Worm (Caenorhabditis elegans): ENCODE measurements around the gene K04C2.5.

DNA sequence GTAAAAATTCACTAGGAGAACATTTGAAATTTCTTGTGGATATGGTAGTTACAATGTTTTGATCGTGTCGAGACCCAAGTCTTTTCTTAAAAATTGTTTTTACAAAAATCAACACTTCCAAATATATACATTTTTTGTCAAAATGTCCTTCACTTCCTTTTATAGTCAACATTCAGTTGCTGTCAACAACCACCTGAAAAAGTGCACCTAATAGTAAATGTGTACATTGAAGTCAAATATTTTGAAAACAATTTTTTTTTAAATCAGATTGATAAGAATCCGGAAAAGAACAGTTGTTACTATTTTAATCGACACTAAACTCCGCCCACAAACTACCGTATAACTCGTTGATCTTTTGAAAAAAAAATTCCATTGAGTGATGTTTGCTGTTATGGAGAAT, 4.2 kb upstream of the K04C2.5 start:
- TF ChIP-seq vab-7 (GFP tag; IDR thresholded peaks at IDR 0.05), result no peak
- TF ChIP-seq nhr-11 (tag; optimal IDR thresholded peaks at IDR 0.05), result no peak
- TF ChIP-seq hlh-30 (tag; optimal IDR thresholded peaks at IDR 0.05; ENCODE audit: insufficient read depth), result no peak
- no peak for TF ChIP-seq ama-1 (optimal IDR thresholded peaks at IDR 0.05)
- no peak for TF ChIP-seq zfp-3 (GFP tag; conservative IDR thresholded peaks at IDR 0.05)
- TF ChIP-seq nhr-48 (tag; optimal IDR thresholded peaks at IDR 0.05), result no peak
- TF ChIP-seq nhr-28 (tag; optimal IDR thresholded peaks at IDR 0.05), result no peak
- TF ChIP-seq lim-7 (GFP tag; IDR thresholded peaks at IDR 0.05), result no peak
- no peak for TF ChIP-seq nhr-10 (tag; optimal IDR thresholded peaks at IDR 0.05)
- TF ChIP-seq Y5F2A.4 (GFP tag; optimal IDR thresholded peaks at IDR 0.05), result no peak
- TF ChIP-seq mdt-29 (GFP tag; IDR thresholded peaks at IDR 0.05), result no peak
- TF ChIP-seq fos-1 (tag; optimal IDR thresholded peaks at IDR 0.05), result no peak

Data from whole organism, L4 larva.